Worm (Caenorhabditis elegans) whole organism, L1 larva: ENCODE results near the gene lmbr-1.

Experiments
- C04F5.9 ChIP-seq: sonication (generic microtip); optimal IDR thresholded peaks from 2 replicates; lab custom pipeline; 2016; ENCODE audit warnings: missing genetic modification characterization, missing compliant biosample characterization
- C16A3.4 ChIP-seq: fragments of 150-350 bp; optimal IDR thresholded peaks from 2 replicates; lab custom pipeline; 2014; ENCODE audit warnings: missing biosample characterization, missing genetic modification characterization
- F16B12.6 ChIP-seq: fragments of 150-350 bp; optimal IDR thresholded peaks from 2 replicates; lab custom pipeline; 2014; ENCODE audit warnings: missing biosample characterization, missing genetic modification characterization
- Y116A8C.19 ChIP-seq: sonication (generic microtip); optimal IDR thresholded peaks from 2 replicates; lab custom pipeline; 2016; ENCODE audit warnings: missing compliant biosample characterization, missing genetic modification characterization, borderline replicate concordance
- ceh-63 ChIP-seq: fragments of 200-800 bp; sonication (Bioruptor generic); optimal IDR thresholded peaks from 2 replicates; lab custom pipeline; 2018; ENCODE audit warnings: mild to moderate bottlenecking, missing genetic modification characterization, missing compliant biosample characterization
- ceh-90 ChIP-seq: sonication (generic microtip); optimal IDR thresholded peaks from 2 replicates; lab custom pipeline; 2016; ENCODE audit warnings: missing genetic modification characterization, missing compliant biosample characterization
- ces-1 ChIP-seq: fragments of 150-350 bp; optimal IDR thresholded peaks from 2 replicates; lab custom pipeline; 2014; ENCODE audit warnings: missing biosample characterization, missing genetic modification reagents, missing genetic modification characterization
- dsc-1 ChIP-seq: sonication (generic microtip); optimal IDR thresholded peaks from 2 replicates; lab custom pipeline; 2016; ENCODE audit warnings: mild to moderate bottlenecking, missing genetic modification characterization, missing compliant biosample characterization
- efl-3 ChIP-seq: fragments of 200-800 bp; sonication (Bioruptor generic); optimal IDR thresholded peaks from 2 replicates; lab custom pipeline; 2018; ENCODE audit warnings: mild to moderate bottlenecking, missing genetic modification characterization, missing compliant biosample characterization
- elt-3 ChIP-seq, 6 experiments: fragments of 150-350 bp in 1 of 6; sonication (generic microtip); optimal IDR thresholded peaks; 2 replicates each; lab custom pipeline; 2017 to 2018; ENCODE audit warnings: missing biosample characterization in 6 of 6, missing genetic modification characterization in 6 of 6, inconsistent platforms in 1 of 6
- ets-5 ChIP-seq: fragments of 200-800 bp; sonication (Bioruptor generic); IDR thresholded peaks from 2 replicates; pipeline ENCODE4 v1.3.6; 2022; ENCODE audit warnings: missing genetic modification characterization, missing compliant biosample characterization
- fkh-4 ChIP-seq: sonication (generic microtip); optimal IDR thresholded peaks from 2 replicates; lab custom pipeline; 2016; ENCODE audit warnings: missing compliant biosample characterization, missing genetic modification characterization, borderline replicate concordance
- fkh-8 ChIP-seq: sonication (generic microtip); optimal IDR thresholded peaks from 2 replicates; lab custom pipeline; 2016; ENCODE audit warnings: mild to moderate bottlenecking, missing genetic modification characterization, missing compliant biosample characterization
- fos-1 ChIP-seq: fragments of 150-350 bp; optimal IDR thresholded peaks from 2 replicates; lab custom pipeline; 2014; ENCODE audit warnings: missing biosample characterization, missing genetic modification characterization
- grh-1 ChIP-seq: fragments of 200-800 bp; sonication (Bioruptor generic); IDR thresholded peaks from 2 replicates; pipeline ENCODE4 v1.3.6; 2022; ENCODE audit warnings: missing genetic modification reagents, missing genetic modification characterization, missing compliant biosample characterization
- hlh-4 ChIP-seq: sonication (generic microtip); optimal IDR thresholded peaks from 2 replicates; lab custom pipeline; 2016; ENCODE audit warnings: mild to moderate bottlenecking, missing genetic modification characterization, missing compliant biosample characterization
- isw-1 ChIP-seq: fragments of 200-800 bp; sonication (Bioruptor generic); IDR thresholded peaks from 2 replicates; pipeline ENCODE4 v1.3.6; 2022; ENCODE audit warnings: missing genetic modification characterization, missing compliant biosample characterization
- jun-1 ChIP-seq: fragments of 150-350 bp; optimal IDR thresholded peaks from 2 replicates; lab custom pipeline; 2014; ENCODE audit warnings: missing biosample characterization, missing genetic modification reagents, missing genetic modification characterization
- lin-13 ChIP-seq: fragments of 150-350 bp; optimal IDR thresholded peaks from 2 replicates; lab custom pipeline; 2014; ENCODE audit warnings: missing biosample characterization, missing genetic modification reagents, missing genetic modification characterization
- lin-14 ChIP-seq: fragments of 200-800 bp; sonication (Bioruptor generic); optimal IDR thresholded peaks from 2 replicates; lab custom pipeline; 2018; ENCODE audit warnings: mild to moderate bottlenecking, missing genetic modification characterization, moderate library complexity, missing compliant biosample characterization
- lin-15B ChIP-seq: fragments of 150-350 bp; sonication (generic microtip); optimal IDR thresholded peaks from 3 replicates; lab custom pipeline; 2014; ENCODE audit warnings: missing biosample characterization, missing genetic modification characterization
- lin-35 ChIP-seq, 2 experiments: fragments of 150-350 bp; optimal IDR thresholded peaks; 2 replicates each; lab custom pipeline; 2014; ENCODE audit warnings: missing biosample characterization in 2 of 2, missing genetic modification characterization in 2 of 2, missing genetic modification reagents in 2 of 2
- lin-39 ChIP-seq: fragments of 150-350 bp; optimal IDR thresholded peaks from 2 replicates; lab custom pipeline; 2014; ENCODE audit warnings: missing biosample characterization, missing genetic modification reagents, missing genetic modification characterization
- lir-3 ChIP-seq: sonication (generic microtip); optimal IDR thresholded peaks from 2 replicates; lab custom pipeline; 2016; ENCODE audit warnings: mild to moderate bottlenecking, missing genetic modification characterization, moderate library complexity, missing compliant biosample characterization; ENCODE audit not compliant: poor library complexity
- lsy-2 ChIP-seq, 2 experiments: fragments of 150-350 bp; optimal IDR thresholded peaks; 2 replicates each; lab custom pipeline; 2014; ENCODE audit warnings: missing biosample characterization in 2 of 2, missing genetic modification characterization in 2 of 2
- mab-9 ChIP-seq: fragments of 200-800 bp; sonication (Bioruptor generic); IDR thresholded peaks from 2 replicates; pipeline ENCODE4 v1.3.6; 2022; ENCODE audit warnings: missing genetic modification reagents, missing genetic modification characterization, missing compliant biosample characterization
- mdl-1 ChIP-seq, 2 experiments: fragments of 150-350 bp; optimal IDR thresholded peaks; 2 replicates each; lab custom pipeline; 2014 to 2017; ENCODE audit warnings: missing biosample characterization in 2 of 2, missing genetic modification characterization in 2 of 2, inconsistent platforms in 1 of 2
- mep-1 ChIP-seq: fragments of 150-350 bp; optimal IDR thresholded peaks from 2 replicates; lab custom pipeline; 2014; ENCODE audit warnings: missing biosample characterization, missing genetic modification characterization
- nhr-19 ChIP-seq: fragments of 200-800 bp; sonication (Bioruptor generic); conservative IDR thresholded peaks from 2 replicates; pipeline ENCODE4 v1.3.6; 2022; ENCODE audit warnings: missing genetic modification characterization, missing compliant biosample characterization
- nhr-20 ChIP-seq: sonication (generic microtip); optimal IDR thresholded peaks from 2 replicates; lab custom pipeline; 2016; ENCODE audit warnings: mild to moderate bottlenecking, missing genetic modification characterization, missing compliant biosample characterization
- nhr-237 ChIP-seq: fragments of 150-350 bp; optimal IDR thresholded peaks from 2 replicates; lab custom pipeline; 2014; ENCODE audit warnings: missing biosample characterization, missing genetic modification characterization
- nhr-28 ChIP-seq: fragments of 150-350 bp; optimal IDR thresholded peaks from 2 replicates; lab custom pipeline; 2014; ENCODE audit warnings: missing biosample characterization, missing genetic modification characterization
- nhr-47 ChIP-seq: sonication (generic microtip); optimal IDR thresholded peaks from 2 replicates; lab custom pipeline; 2016; ENCODE audit warnings: mild to moderate bottlenecking, missing genetic modification characterization, moderate library complexity, missing compliant biosample characterization
- nhr-77 ChIP-seq: fragments of 150-350 bp; optimal IDR thresholded peaks from 2 replicates; lab custom pipeline; 2014; ENCODE audit warnings: missing biosample characterization, missing genetic modification characterization
- nhr-84 ChIP-seq: sonication (generic microtip); optimal IDR thresholded peaks from 2 replicates; lab custom pipeline; 2017; ENCODE audit warnings: missing biosample characterization, missing genetic modification characterization
- nhr-85 ChIP-seq: sonication (generic microtip); peaks from one replicate; lab custom pipeline; 2016; ENCODE audit warnings: missing genetic modification characterization, inconsistent platforms, missing compliant biosample characterization
- pag-3 ChIP-seq: sonication (generic microtip); optimal IDR thresholded peaks from 2 replicates; lab custom pipeline; 2017; ENCODE audit warnings: missing genetic modification characterization, mild to moderate bottlenecking, missing compliant biosample characterization, antibody characterized with exemption, borderline replicate concordance; ENCODE audit not compliant: insufficient read depth
- pax-3 ChIP-seq: fragments of 200-800 bp; sonication (Bioruptor generic); optimal IDR thresholded peaks from 2 replicates; lab custom pipeline; 2018; ENCODE audit warnings: mild to moderate bottlenecking, missing genetic modification characterization, moderate library complexity, missing compliant biosample characterization
- pqm-1 ChIP-seq: sonication (generic microtip); optimal IDR thresholded peaks from 3 replicates; lab custom pipeline; 2017; ENCODE audit warnings: missing biosample characterization, missing genetic modification characterization
- rnt-1 ChIP-seq: sonication (generic microtip); optimal IDR thresholded peaks from 2 replicates; lab custom pipeline; 2016; ENCODE audit warnings: mild to moderate bottlenecking, missing genetic modification characterization, moderate library complexity, missing compliant biosample characterization
- skn-1 ChIP-seq: fragments of 150-350 bp; optimal IDR thresholded peaks from 2 replicates; lab custom pipeline; 2014; ENCODE audit warnings: missing biosample characterization, missing genetic modification characterization
- snu-23 ChIP-seq: sonication (generic microtip); optimal IDR thresholded peaks from 2 replicates; lab custom pipeline; 2016; ENCODE audit warnings: missing genetic modification characterization, missing compliant biosample characterization
- sptf-1 ChIP-seq: fragments of 150-350 bp; optimal IDR thresholded peaks from 2 replicates; lab custom pipeline; 2014; ENCODE audit warnings: missing biosample characterization, missing genetic modification characterization
- sup-37 ChIP-seq: fragments of 200-800 bp; sonication (Bioruptor generic); optimal IDR thresholded peaks from 2 replicates; lab custom pipeline; 2018; ENCODE audit warnings: mild to moderate bottlenecking, missing genetic modification characterization, missing compliant biosample characterization
- tbx-2 ChIP-seq: sonication (generic microtip); optimal IDR thresholded peaks from 2 replicates; lab custom pipeline; 2016; ENCODE audit warnings: missing genetic modification characterization, missing compliant biosample characterization
- unc-130 ChIP-seq: fragments of 150-350 bp; optimal IDR thresholded peaks from 2 replicates; lab custom pipeline; 2017; ENCODE audit warnings: missing biosample characterization, missing genetic modification characterization, inconsistent platforms
- unc-30 ChIP-seq: sonication (generic microtip); optimal IDR thresholded peaks from 2 replicates; lab custom pipeline; 2017; ENCODE audit warnings: missing biosample characterization, missing genetic modification characterization
- unc-62 ChIP-seq: fragments of 150-350 bp; optimal IDR thresholded peaks from 2 replicates; lab custom pipeline; 2014; ENCODE audit warnings: missing biosample characterization, missing genetic modification reagents, missing genetic modification characterization
- unc-86 ChIP-seq: sonication (generic microtip); optimal IDR thresholded peaks from 2 replicates; lab custom pipeline; 2016; ENCODE audit warnings: missing genetic modification characterization, missing compliant biosample characterization
- xbp-1 ChIP-seq: sonication (generic microtip); optimal IDR thresholded peaks from 2 replicates; lab custom pipeline; 2016; ENCODE audit warnings: missing genetic modification characterization, missing compliant biosample characterization
- zag-1 ChIP-seq: fragments of 150-350 bp; optimal IDR thresholded peaks from 2 replicates; lab custom pipeline; 2014; ENCODE audit warnings: missing biosample characterization, missing genetic modification characterization
- zip-4 ChIP-seq: fragments of 200-800 bp; sonication (Bioruptor generic); optimal IDR thresholded peaks from 2 replicates; lab custom pipeline; 2018; ENCODE audit warnings: mild to moderate bottlenecking, missing genetic modification characterization, moderate library complexity, missing compliant biosample characterization
- ztf-4 ChIP-seq: fragments of 150-350 bp; optimal IDR thresholded peaks from 2 replicates; lab custom pipeline; 2014; ENCODE audit warnings: missing biosample characterization, missing genetic modification characterization

Gene lmbr-1

DNA sequence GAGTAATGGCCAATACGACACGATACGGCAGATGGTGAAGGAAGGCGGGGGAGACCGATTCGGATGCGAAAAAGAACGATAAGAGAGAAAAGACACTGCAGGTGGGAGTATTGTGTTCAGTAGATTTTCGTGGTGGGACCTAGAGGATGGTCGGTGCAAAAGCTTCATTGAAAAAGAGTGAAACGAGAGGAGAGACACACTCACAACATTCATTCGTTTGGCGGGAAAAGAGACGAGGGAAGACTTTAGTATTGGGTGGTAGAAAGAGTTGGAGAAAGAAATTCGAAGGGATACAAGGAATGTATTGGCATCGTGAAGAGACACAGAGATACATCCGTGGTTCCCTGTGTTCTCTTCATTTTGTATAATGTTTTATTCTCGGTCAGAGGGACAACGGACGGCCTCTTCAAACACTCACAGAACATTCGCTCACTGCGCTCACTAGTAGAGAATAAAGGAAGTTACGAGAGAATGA, 15.6 kb upstream of the lmbr-1 start (continued):
- peak; percentile 65 for TF ChIP-seq rnt-1
- TF ChIP-seq fos-1 (tag; lab: Kevin White, UChicago): peak; percentile 14
- TF ChIP-seq sptf-1: no peak
- TF ChIP-seq mdl-1 (tag; optimal IDR thresholded peaks at IDR 0.05; lab: Kevin White, UChicago): peak in 1 of 2 experiments; percentile 51
- TF ChIP-seq efl-3 (GFP tag; lab: Kevin White, UChicago): no peak
- TF ChIP-seq isw-1: peak; percentile 17; the same call in 1 of the 2 replicates
- no peak for TF ChIP-seq Y116A8C.19 (tag; lab: Kevin White, UChicago)
- TF ChIP-seq ceh-63: no peak
- TF ChIP-seq sup-37: no peak
- TF ChIP-seq lsy-2 (tag; optimal IDR thresholded peaks at IDR 0.05; lab: Kevin White, UChicago): peak; percentile 74 to 93
- TF ChIP-seq pax-3 (tag; lab: Kevin White, UChicago): no peak
- peak; percentile 75 for TF ChIP-seq nhr-77
- peak; percentile 16 for TF ChIP-seq F16B12.6 (tag; lab: Kevin White, UChicago)
- TF ChIP-seq zag-1 (tag; lab: Kevin White, UChicago): peak; percentile 3
- TF ChIP-seq nhr-19 (GFP tag; lab: Robert Waterston, UW): peak; percentile 75
- TF ChIP-seq elt-3 (tag; optimal IDR thresholded peaks at IDR 0.05; lab: Kevin White, UChicago): peak in 2 of 6 experiments; percentile 5 to 24
- TF ChIP-seq unc-30 (tag; lab: Kevin White, UChicago): no peak
- no peak for TF ChIP-seq nhr-237 (tag; lab: Kevin White, UChicago)
- TF ChIP-seq nhr-84: no peak
- TF ChIP-seq lin-14 (GFP tag; lab: Kevin White, UChicago): peak; percentile 95
- peak; percentile 63 for TF ChIP-seq lir-3
- TF ChIP-seq pqm-1 (tag; lab: Kevin White, UChicago): no peak
- peak; percentile 69 for TF ChIP-seq nhr-47 (tag; lab: Kevin White, UChicago)
- TF ChIP-seq mep-1 (tag; lab: Kevin White, UChicago): peak; percentile 82
- TF ChIP-seq hlh-4 (tag; lab: Kevin White, UChicago): no peak
- TF ChIP-seq tbx-2 (tag; lab: Kevin White, UChicago): peak; percentile 74
- TF ChIP-seq nhr-85 (tag; lab: Kevin White, UChicago): peak; percentile 84
- peak; percentile 69 for TF ChIP-seq ztf-4 (tag; lab: Kevin White, UChicago)
- peak; percentile 69 for TF ChIP-seq C16A3.4
- TF ChIP-seq unc-86: peak; percentile 69
- TF ChIP-seq fkh-4 (tag; lab: Kevin White, UChicago): no peak
- TF ChIP-seq unc-62 (GFP tag; lab: Kevin White, UChicago): no peak
- TF ChIP-seq lin-35 (GFP tag; optimal IDR thresholded peaks at IDR 0.05; lab: Kevin White, UChicago): peak; percentile 61 to 80
- peak; percentile 88 for TF ChIP-seq nhr-20 (tag; lab: Kevin White, UChicago)
- no peak for TF ChIP-seq nhr-28 (tag; lab: Kevin White, UChicago)
- TF ChIP-seq snu-23 (GFP tag; lab: Kevin White, UChicago): peak; percentile 91
- no peak for TF ChIP-seq ceh-90 (tag; lab: Kevin White, UChicago)
- peak; percentile 39 for TF ChIP-seq C04F5.9 (tag; lab: Kevin White, UChicago)
- peak; percentile 80 for TF ChIP-seq fkh-8 (tag; lab: Kevin White, UChicago)
- TF ChIP-seq xbp-1 (tag; lab: Kevin White, UChicago): peak; percentile 57
- peak; percentile 50 for TF ChIP-seq jun-1
- TF ChIP-seq ets-5 (GFP tag; lab: Robert Waterston, UW): no peak
- TF ChIP-seq mab-9 (GFP tag; lab: Robert Waterston, UW): no peak
- TF ChIP-seq lin-13 (GFP tag; lab: Kevin White, UChicago): peak; percentile 56
- TF ChIP-seq skn-1 (tag; lab: Kevin White, UChicago): peak; percentile 19
- TF ChIP-seq dsc-1 (tag; lab: Kevin White, UChicago): peak; percentile 58
- peak; percentile 10 for TF ChIP-seq zip-4 (GFP tag; lab: Kevin White, UChicago)
- TF ChIP-seq grh-1 (GFP tag; lab: Robert Waterston, UW): no peak
- TF ChIP-seq ces-1 (GFP tag; lab: Kevin White, UChicago): no peak
- no peak for TF ChIP-seq lin-39 (tag; lab: Kevin White, UChicago)
- no peak for TF ChIP-seq pag-3
- peak; percentile 42 for TF ChIP-seq unc-130 (tag; lab: Kevin White, UChicago)
- peak; percentile 46 for TF ChIP-seq lin-15B (tag; lab: Kevin White, UChicago)
